Worm (Caenorhabditis elegans): Measurements from ENCODE around the gene sra-13.

DNA sequence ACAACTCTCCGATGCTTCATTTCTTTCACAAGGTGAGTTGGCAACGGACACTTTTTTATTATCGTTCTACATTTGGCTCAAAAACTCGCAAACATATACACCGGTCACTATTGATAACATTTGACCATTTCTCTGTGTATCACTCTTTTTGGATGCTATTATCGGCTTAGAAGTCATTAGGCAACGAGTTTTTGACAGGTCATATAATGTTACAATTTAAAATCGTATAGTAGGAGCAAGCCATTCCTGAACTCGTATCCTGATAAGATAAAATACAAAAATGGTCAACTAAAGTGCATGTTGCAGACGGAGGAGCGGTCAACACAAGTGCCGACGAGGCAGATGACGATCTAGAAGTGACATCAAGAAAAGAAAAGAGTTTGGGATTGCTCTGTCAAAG, 5.5 kb downstream of the sra-13 start:
- TF ChIP-seq aptf-2 (GFP tag; conservative IDR thresholded peaks at IDR 0.05): no peak
- no peak for TF ChIP-seq ama-1 (optimal IDR thresholded peaks at IDR 0.05)
- no peak for TF ChIP-seq ama-1 (GFP tag; optimal IDR thresholded peaks at IDR 0.05)

Measured in whole organism, young adult.